Fruit fly (Drosophila melanogaster): Measurements from ENCODE around the gene elm.
A peak's percentile ranks its signal among the peaks of the same experiment; 100 is the strongest.

The elm gene

dm6 chr3R:5648569-5649476 lies 5.8 kb downstream of the elm start, which contains the start of the genes MTA1-like and Sec23 (continued):
- TF ChIP-seq pita (GFP tag; optimal IDR thresholded peaks at IDR 0.05) (no peak), ab (GFP tag; optimal IDR thresholded peaks at IDR 0.05) (no peak), Jarid2 (GFP tag; optimal IDR thresholded peaks at IDR 0.05) (no peak), caup (GFP tag; optimal IDR thresholded peaks at IDR 0.05; ENCODE audit: severe bottlenecking) (peak; percentile 23), Aef1 (GFP tag; IDR thresholded peaks at IDR 0.05) (no peak; the same call in 2 of the 3 replicates), CG1602 (GFP tag; optimal IDR thresholded peaks at IDR 0.05) (peak; percentile 56), CG32767 (GFP tag; IDR thresholded peaks at IDR 0.05) (no peak; the same call in 1 of the 2 replicates), ranshi (GFP tag; IDR thresholded peaks at IDR 0.05) (0 out of 2 replicates have a peak, but pooled peaks have one; percentile 19), Drgx (GFP tag; IDR thresholded peaks at IDR 0.05) (no peak), sd (tag; optimal IDR thresholded peaks at IDR 0.05) (peak; percentile 42), CG15269 (tag; optimal IDR thresholded peaks at IDR 0.05) (peak; percentile 43), disco-r (GFP tag; optimal IDR thresholded peaks at IDR 0.05) (no peak), dm (GFP tag; optimal IDR thresholded peaks at IDR 0.05) (peak; percentile 36), CG7928 (GFP tag; optimal IDR thresholded peaks at IDR 0.05) (peak; percentile 91), dmrt11E (tag; optimal IDR thresholded peaks at IDR 0.05) (peak; percentile 66), sima (GFP tag; optimal IDR thresholded peaks at IDR 0.05) (no peak), CG14710 (tag; optimal IDR thresholded peaks at IDR 0.05) (peak; percentile 85), CG4707 (GFP tag; optimal IDR thresholded peaks at IDR 0.05) (no peak), lola (GFP tag; optimal IDR thresholded peaks at IDR 0.05) (peak in 1 of 3 experiments; percentile 61), lbe (GFP tag; optimal IDR thresholded peaks at IDR 0.05) (peak; percentile 54), Oaz (GFP tag; IDR thresholded peaks at IDR 0.05) (no peak), HHEX (GFP tag; optimal IDR thresholded peaks at IDR 0.05) (no peak), sr (GFP tag; IDR thresholded peaks at IDR 0.05) (no peak), inv (GFP tag; IDR thresholded peaks at IDR 0.05; ENCODE audit: partially characterized antibody) (peak; percentile 96), Fer2 (tag; optimal IDR thresholded peaks at IDR 0.05) (no peak), Hr51 (GFP tag; optimal IDR thresholded peaks at IDR 0.05) (peak; percentile 28 to 40), gt (GFP tag; IDR thresholded peaks at IDR 0.05) (no peak), CG10431 (GFP tag; optimal IDR thresholded peaks at IDR 0.05) (peak; percentile 57), tio (GFP tag; optimal IDR thresholded peaks at IDR 0.05) (no peak), zfh1 (GFP tag; IDR thresholded peaks at IDR 0.05) (0 out of 3 replicates have a peak, but pooled peaks have one; percentile 27), pnt (GFP tag; optimal IDR thresholded peaks at IDR 0.05) (no peak), CG2129 (GFP tag; IDR thresholded peaks at IDR 0.05; ENCODE audit: partially characterized antibody) (peak; percentile 86), bigmax (GFP tag; optimal IDR thresholded peaks at IDR 0.05) (no peak), nmo (GFP tag; optimal IDR thresholded peaks at IDR 0.05) (peak; percentile 79), sob (GFP tag; IDR thresholded peaks at IDR 0.05) (0 out of 2 replicates have a peak, but pooled peaks have one; percentile 33), D (optimal IDR thresholded peaks at IDR 0.05) (no peak), D (GFP tag; optimal IDR thresholded peaks at IDR 0.05) (peak; percentile 18), CG30020 (tag; optimal IDR thresholded peaks at IDR 0.05) (peak; percentile 78), Tbp (GFP tag; optimal IDR thresholded peaks at IDR 0.05) (no peak), MBD-R2 (GFP tag; IDR thresholded peaks at IDR 0.05) (peak; percentile 22; the same call in 1 of the 2 replicates), cato (GFP tag; optimal IDR thresholded peaks at IDR 0.05; ENCODE audit: borderline replicate concordance) (no peak), Dek (tag; optimal IDR thresholded peaks at IDR 0.05) (peak; percentile 58), org-1 (GFP tag; optimal IDR thresholded peaks at IDR 0.05) (no peak), psq (GFP tag; optimal IDR thresholded peaks at IDR 0.05) (no peak), lab (GFP tag; optimal IDR thresholded peaks at IDR 0.05) (peak; percentile 36), CG17328 (GFP tag; IDR thresholded peaks at IDR 0.05) (no peak), CG31441 (GFP tag; IDR thresholded peaks at IDR 0.05) (peak; percentile 74), CG3065 (GFP tag; optimal IDR thresholded peaks at IDR 0.05) (no peak)

All from whole organism, embryonic.